Worm (Caenorhabditis elegans): ENCODE results near the gene nhr-238.

DNA sequence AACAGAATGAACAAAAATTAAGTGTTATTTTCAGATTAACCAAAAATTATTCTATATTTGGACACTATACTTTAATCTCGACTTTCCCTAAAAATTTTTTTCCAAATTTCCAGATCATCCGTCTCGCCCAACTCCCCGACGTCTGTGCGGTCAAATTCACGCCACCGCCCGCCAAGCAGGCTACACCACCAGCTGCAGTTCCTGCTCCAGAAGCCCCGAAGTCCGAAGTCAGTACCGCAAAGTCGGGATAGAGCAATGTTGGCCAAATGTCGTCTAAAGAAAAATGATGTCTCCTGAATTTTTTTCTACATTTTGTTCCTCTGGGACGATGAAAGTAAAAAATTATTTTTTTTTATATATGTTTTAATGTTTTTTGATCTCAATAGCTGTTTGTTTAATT lies 13.5 kb upstream of the nhr-238 start:
- TF ChIP-seq him-1 (tag; optimal IDR thresholded peaks at IDR 0.05) (no peak), dao-5 (tag; optimal IDR thresholded peaks at IDR 0.05) (no peak)

Measured in whole organism, L4/young adult.